Worm (Caenorhabditis elegans) whole organism, young adult: ENCODE results near the gene K07D4.4.

Experiments used
- F10E7.11 ChIP-seq: sonication (generic microtip); optimal IDR thresholded peaks from 2 replicates; lab custom pipeline; 2017; ENCODE audit warnings: mild to moderate bottlenecking, missing genetic modification characterization, moderate library complexity, missing compliant biosample characterization
- aptf-2 ChIP-seq: fragments of 200-800 bp; sonication (Bioruptor generic); conservative IDR thresholded peaks from 2 replicates; pipeline ENCODE4 v1.3.6; 2022; ENCODE audit warnings: missing genetic modification reagents, missing genetic modification characterization, missing compliant biosample characterization
- chd-7 ChIP-seq: sonication (generic microtip); optimal IDR thresholded peaks from 2 replicates; lab custom pipeline; 2016; ENCODE audit warnings: mild to moderate bottlenecking, missing genetic modification characterization, moderate library complexity, missing compliant biosample characterization
- dpff-1 ChIP-seq: sonication (generic microtip); optimal IDR thresholded peaks from 2 replicates; lab custom pipeline; 2017; ENCODE audit warnings: mild to moderate bottlenecking, missing genetic modification characterization, missing compliant biosample characterization
- dpl-1 ChIP-seq: fragments of 150-350 bp; optimal IDR thresholded peaks from 2 replicates; lab custom pipeline; 2014; ENCODE audit warnings: missing biosample characterization, missing genetic modification reagents, missing genetic modification characterization
- efl-1 ChIP-seq: fragments of 150-350 bp; optimal IDR thresholded peaks from 2 replicates; lab custom pipeline; 2014; ENCODE audit warnings: missing biosample characterization, missing genetic modification reagents, missing genetic modification characterization
- lin-54 ChIP-seq: fragments of 200-800 bp; sonication (Bioruptor generic); optimal IDR thresholded peaks from 2 replicates; lab custom pipeline; 2018; ENCODE audit warnings: mild to moderate bottlenecking, missing genetic modification characterization, missing compliant biosample characterization
- madf-3 ChIP-seq: fragments of 200-800 bp; sonication (Bioruptor generic); IDR thresholded peaks from 2 replicates; pipeline ENCODE4 v1.3.6; 2022; ENCODE audit warnings: missing genetic modification reagents, missing genetic modification characterization, missing compliant biosample characterization
- nfyb-1 ChIP-seq: fragments of 200-800 bp; sonication (Bioruptor generic); IDR thresholded peaks from 2 replicates; pipeline ENCODE4 v1.3.6; 2022; ENCODE audit warnings: missing genetic modification reagents, missing genetic modification characterization, missing compliant biosample characterization
- nhr-90 ChIP-seq: sonication (generic microtip); optimal IDR thresholded peaks from 2 replicates; lab custom pipeline; 2016; ENCODE audit warnings: missing genotype, mild to moderate bottlenecking, missing genetic modification characterization, missing compliant biosample characterization
- snpc-4 ChIP-seq, 5 experiments: fragments of 150-350 bp in 1 of 5; sonication (generic microtip) in 4 of 5; optimal IDR thresholded peaks; 2 replicates each; lab custom pipeline; 2014 to 2018; ENCODE audit warnings: missing genetic modification characterization in 5 of 5, missing biosample characterization in 3 of 5, antibody characterized with exemption in 2 of 5, mild to moderate bottlenecking in 2 of 5, missing compliant biosample characterization in 2 of 5, missing genotype in 2 of 5, moderate library complexity in 2 of 5, missing genetic modification reagents in 1 of 5
- unc-62 ChIP-seq: fragments of 150-350 bp; optimal IDR thresholded peaks from 2 replicates; lab custom pipeline; 2014; ENCODE audit warnings: missing biosample characterization, missing genetic modification reagents, missing genetic modification characterization
- zfh-2 ChIP-seq: fragments of 200-800 bp; sonication (Bioruptor generic); conservative IDR thresholded peaks from 2 replicates; pipeline ENCODE4 v1.3.6; 2022; ENCODE audit warnings: missing genetic modification reagents, missing genetic modification characterization, missing compliant biosample characterization
- ztf-3 ChIP-seq: fragments of 200-800 bp; sonication (Bioruptor generic); optimal IDR thresholded peaks from 2 replicates; lab custom pipeline; 2018; ENCODE audit warnings: mild to moderate bottlenecking, missing genetic modification characterization, missing compliant biosample characterization

ce11 chrII:3990706-3991105, 41.5 kb downstream of the K07D4.4 start:
- TF ChIP-seq ztf-3 (GFP tag; lab: Kevin White, UChicago) (no peak), nfyb-1 (GFP tag; lab: Robert Waterston, UW) (no peak), lin-54 (GFP tag; lab: Kevin White, UChicago) (no peak), nhr-90 (no peak), zfh-2 (GFP tag; lab: Robert Waterston, UW) (no peak), unc-62 (GFP tag; lab: Kevin White, UChicago) (no peak), chd-7 (tag; lab: Kevin White, UChicago) (no peak), madf-3 (no peak), F10E7.11 (no peak), dpff-1 (tag; lab: Kevin White, UChicago) (no peak), dpl-1 (no peak), snpc-4 (GFP tag; optimal IDR thresholded peaks at IDR 0.05; lab: Kevin White, UChicago) (no peak), snpc-4 (tag; optimal IDR thresholded peaks at IDR 0.05; lab: Kevin White, UChicago) (no peak), aptf-2 (GFP tag; lab: Robert Waterston, UW) (no peak), efl-1 (GFP tag; lab: Kevin White, UChicago) (no peak)
